Fruit fly (Drosophila melanogaster): ENCODE measurements around the gene Sirup.

dm6 chr2L:7990720-7991119 lies 7.9 kb upstream of the Sirup start:
- TF ChIP-seq Myc (optimal IDR thresholded peaks at IDR 0.05) (no peak), ey (GFP tag; optimal IDR thresholded peaks at IDR 0.05) (no peak), br (GFP tag; optimal IDR thresholded peaks at IDR 0.05) (no peak), lola (GFP tag; optimal IDR thresholded peaks at IDR 0.05) (no peak), fru (GFP tag; optimal IDR thresholded peaks at IDR 0.05) (no peak), HLH106 (tag; optimal IDR thresholded peaks at IDR 0.05) (no peak), Dif (GFP tag; optimal IDR thresholded peaks at IDR 0.05; ENCODE audit: partially characterized antibody) (no peak), brk (GFP tag; optimal IDR thresholded peaks at IDR 0.05) (no peak), Hr78 (GFP tag; optimal IDR thresholded peaks at IDR 0.05) (no peak), Abd-B (GFP tag; optimal IDR thresholded peaks at IDR 0.05) (no peak), usp (GFP tag; optimal IDR thresholded peaks at IDR 0.05) (no peak), CG32264 (GFP tag; optimal IDR thresholded peaks at IDR 0.05) (no peak), jim (GFP tag; optimal IDR thresholded peaks at IDR 0.05) (no peak)

All from whole organism, wandering third instar larva.